Worm (Caenorhabditis elegans) whole organism, young adult: Measurements from ENCODE around the gene ZK673.6.
A peak's percentile ranks its signal among the peaks of the same experiment; 100 is the strongest.

Experiments
- C06A6.2 ChIP-seq: fragments of 200-800 bp; sonication (Bioruptor generic); conservative IDR thresholded peaks from 2 replicates; pipeline ENCODE4 v1.3.6; 2022; ENCODE audit warnings: missing genetic modification characterization, missing compliant biosample characterization
- F10E7.11 ChIP-seq: sonication (generic microtip); optimal IDR thresholded peaks from 2 replicates; lab custom pipeline; 2017; ENCODE audit warnings: mild to moderate bottlenecking, missing genetic modification characterization, moderate library complexity, missing compliant biosample characterization
- F22D6.2 ChIP-seq: sonication (generic microtip); optimal IDR thresholded peaks from 2 replicates; lab custom pipeline; 2016; ENCODE audit warnings: mild to moderate bottlenecking, missing genetic modification characterization, missing compliant biosample characterization
- F33H1.4 ChIP-seq: fragments of 200-800 bp; sonication (Bioruptor generic); IDR thresholded peaks from 2 replicates; pipeline ENCODE4 v1.3.6; 2022; ENCODE audit warnings: missing genetic modification reagents, missing genetic modification characterization, missing compliant biosample characterization
- F39B2.1 ChIP-seq: fragments of 200-800 bp; sonication (Bioruptor generic); IDR thresholded peaks from 2 replicates; pipeline ENCODE4 v1.3.6; 2022; ENCODE audit warnings: missing genetic modification reagents, missing genetic modification characterization, missing compliant biosample characterization
- F49E8.2 ChIP-seq: sonication (generic microtip); optimal IDR thresholded peaks from 3 replicates; lab custom pipeline; 2017; ENCODE audit warnings: missing genetic modification characterization, mild to moderate bottlenecking, missing compliant biosample characterization, antibody characterized with exemption, moderate library complexity; ENCODE audit not compliant: insufficient read depth
- F52B5.7 ChIP-seq: sonication (generic microtip); optimal IDR thresholded peaks from 2 replicates; lab custom pipeline; 2016; ENCODE audit warnings: mild to moderate bottlenecking, missing genetic modification characterization, missing compliant biosample characterization
- F57A8.1 ChIP-seq: fragments of 200-800 bp; sonication (Bioruptor generic); optimal IDR thresholded peaks from 2 replicates; lab custom pipeline; 2018; ENCODE audit warnings: mild to moderate bottlenecking, missing genetic modification characterization, moderate library complexity, missing compliant biosample characterization
- T26A5.8 ChIP-seq: sonication (generic microtip); optimal IDR thresholded peaks from 2 replicates; lab custom pipeline; 2016; ENCODE audit warnings: missing genetic modification characterization, missing compliant biosample characterization
- Y53G8AR.9 ChIP-seq: fragments of 200-800 bp; sonication (Bioruptor generic); conservative IDR thresholded peaks from 2 replicates; pipeline ENCODE4 v1.3.6; 2022; ENCODE audit warnings: missing genetic modification reagents, missing genetic modification characterization, missing compliant biosample characterization
- Y56A3A.18 ChIP-seq: fragments of 200-800 bp; sonication (Bioruptor generic); IDR thresholded peaks from 2 replicates; pipeline ENCODE4 v1.3.6; 2022; ENCODE audit warnings: missing genetic modification reagents, missing genetic modification characterization, missing compliant biosample characterization
- athp-1 ChIP-seq: sonication (generic microtip); optimal IDR thresholded peaks from 2 replicates; lab custom pipeline; 2017; ENCODE audit warnings: mild to moderate bottlenecking, missing genetic modification characterization, missing compliant biosample characterization
- attf-3 ChIP-seq: fragments of 200-800 bp; sonication (Bioruptor generic); conservative IDR thresholded peaks from 2 replicates; pipeline ENCODE4 v1.3.6; 2022; ENCODE audit warnings: missing genetic modification reagents, missing genetic modification characterization, missing compliant biosample characterization
- bed-1 ChIP-seq: fragments of 200-800 bp; sonication (Bioruptor generic); IDR thresholded peaks from 2 replicates; pipeline ENCODE4 v1.3.6; 2022; ENCODE audit warnings: missing genetic modification reagents, missing genetic modification characterization, missing compliant biosample characterization
- bed-2 ChIP-seq: fragments of 200-800 bp; sonication (Bioruptor generic); IDR thresholded peaks from 2 replicates; pipeline ENCODE4 v1.3.6; 2022; ENCODE audit warnings: missing genetic modification reagents, missing genetic modification characterization, missing compliant biosample characterization
- cebp-1 ChIP-seq, 2 experiments: fragments of 200-800 bp in 1 of 2; sonication (Bioruptor generic) in 1 of 2; sonication (generic microtip) in 1 of 2; IDR thresholded peaks in 1 of 2; optimal IDR thresholded peaks in 1 of 2; 2 replicates each; pipeline versions ENCODE4 v1.3.6 to Lab custom; 2017 to 2022; ENCODE audit warnings: missing compliant biosample characterization in 2 of 2, missing genetic modification characterization in 2 of 2, mild to moderate bottlenecking in 1 of 2, missing genetic modification reagents in 1 of 2, moderate library complexity in 1 of 2
- ceh-40 ChIP-seq: fragments of 200-800 bp; sonication (Bioruptor generic); IDR thresholded peaks from 2 replicates; pipeline ENCODE4 v1.3.6; 2022; ENCODE audit warnings: missing genetic modification characterization, missing compliant biosample characterization
- die-1 ChIP-seq: sonication (generic microtip); optimal IDR thresholded peaks from 2 replicates; lab custom pipeline; 2016; ENCODE audit warnings: missing genotype, mild to moderate bottlenecking, missing genetic modification characterization, missing compliant biosample characterization
- dpl-1 ChIP-seq: fragments of 150-350 bp; optimal IDR thresholded peaks from 2 replicates; lab custom pipeline; 2014; ENCODE audit warnings: missing biosample characterization, missing genetic modification reagents, missing genetic modification characterization
- him-1 ChIP-seq: sonication (generic microtip); optimal IDR thresholded peaks from 2 replicates; lab custom pipeline; 2016; ENCODE audit warnings: missing genotype, missing genetic modification reagents, missing genetic modification characterization, missing compliant biosample characterization
- lag-1 ChIP-seq: fragments of 200-800 bp; sonication (Bioruptor generic); IDR thresholded peaks from 2 replicates; pipeline ENCODE4 v1.3.6; 2022; ENCODE audit warnings: missing genetic modification reagents, missing genetic modification characterization, missing compliant biosample characterization
- lin-35 ChIP-seq, 3 experiments: fragments of 150-350 bp in 2 of 3; sonication (generic microtip) in 1 of 3; optimal IDR thresholded peaks; 2 replicates each; lab custom pipeline; 2014 to 2018; ENCODE audit warnings: missing biosample characterization in 3 of 3, missing genetic modification characterization in 3 of 3, missing genetic modification reagents in 3 of 3
- lsl-1 ChIP-seq: fragments of 200-800 bp; sonication (Bioruptor generic); optimal IDR thresholded peaks from 2 replicates; lab custom pipeline; 2018; ENCODE audit warnings: mild to moderate bottlenecking, missing genetic modification characterization, moderate library complexity, missing compliant biosample characterization
- madf-10 ChIP-seq: sonication (generic microtip); optimal IDR thresholded peaks from 2 replicates; lab custom pipeline; 2016; ENCODE audit warnings: mild to moderate bottlenecking, missing genetic modification characterization, missing compliant biosample characterization
- madf-3 ChIP-seq: fragments of 200-800 bp; sonication (Bioruptor generic); IDR thresholded peaks from 2 replicates; pipeline ENCODE4 v1.3.6; 2022; ENCODE audit warnings: missing genetic modification reagents, missing genetic modification characterization, missing compliant biosample characterization
- madf-6 ChIP-seq: fragments of 200-800 bp; sonication (Bioruptor generic); IDR thresholded peaks from 2 replicates; pipeline ENCODE4 v1.3.6; 2022; ENCODE audit warnings: missing genetic modification reagents, missing genetic modification characterization, missing compliant biosample characterization
- madf-8 ChIP-seq: fragments of 200-800 bp; sonication (Bioruptor generic); conservative IDR thresholded peaks from 2 replicates; pipeline ENCODE4 v1.3.6; 2022; ENCODE audit warnings: missing genetic modification reagents, missing genetic modification characterization, missing compliant biosample characterization
- mcd-1 ChIP-seq: fragments of 200-800 bp; sonication (Bioruptor generic); IDR thresholded peaks from 2 replicates; pipeline ENCODE4 v1.3.6; 2022; ENCODE audit warnings: missing genetic modification reagents, missing genetic modification characterization, missing compliant biosample characterization
- mel-28 ChIP-seq: sonication (generic microtip); optimal IDR thresholded peaks from 2 replicates; lab custom pipeline; 2016; ENCODE audit warnings: borderline replicate concordance, mild to moderate bottlenecking, missing genetic modification characterization, missing compliant biosample characterization
- nfyb-1 ChIP-seq: fragments of 200-800 bp; sonication (Bioruptor generic); IDR thresholded peaks from 2 replicates; pipeline ENCODE4 v1.3.6; 2022; ENCODE audit warnings: missing genetic modification reagents, missing genetic modification characterization, missing compliant biosample characterization
- nhr-80 ChIP-seq: sonication (generic microtip); optimal IDR thresholded peaks from 2 replicates; lab custom pipeline; 2016; ENCODE audit warnings: missing genetic modification characterization, missing compliant biosample characterization
- pbrm-1 ChIP-seq: fragments of 200-800 bp; sonication (Bioruptor generic); IDR thresholded peaks from 2 replicates; pipeline ENCODE4 v1.3.6; 2022; ENCODE audit warnings: missing genetic modification reagents, missing genetic modification characterization, missing compliant biosample characterization
- rcor-1 ChIP-seq: fragments of 200-800 bp; sonication (Bioruptor generic); IDR thresholded peaks from 2 replicates; pipeline ENCODE4 v1.3.6; 2022; ENCODE audit warnings: missing genetic modification reagents, missing genetic modification characterization, missing compliant biosample characterization
- rpc-1 ChIP-seq, 2 experiments: fragments of 150-350 bp in 1 of 2; sonication (generic microtip) in 1 of 2; optimal IDR thresholded peaks; 2 replicates each; lab custom pipeline; 2014 to 2018; ENCODE audit warnings: missing biosample characterization in 1 of 2, missing genetic modification characterization in 1 of 2, missing genetic modification reagents in 1 of 2, missing genotype in 1 of 2
- sdz-38 ChIP-seq: sonication (generic microtip); optimal IDR thresholded peaks from 2 replicates; lab custom pipeline; 2016; ENCODE audit warnings: missing genotype, missing genetic modification characterization, missing compliant biosample characterization
- snpc-4 ChIP-seq, 5 experiments: fragments of 150-350 bp in 1 of 5; sonication (generic microtip) in 4 of 5; optimal IDR thresholded peaks; 2 replicates each; lab custom pipeline; 2014 to 2018; ENCODE audit warnings: missing genetic modification characterization in 5 of 5, missing biosample characterization in 3 of 5, antibody characterized with exemption in 2 of 5, mild to moderate bottlenecking in 2 of 5, missing compliant biosample characterization in 2 of 5, missing genotype in 2 of 5, moderate library complexity in 2 of 5, missing genetic modification reagents in 1 of 5
- somi-1 ChIP-seq: fragments of 200-800 bp; sonication (Bioruptor generic); optimal IDR thresholded peaks from 2 replicates; lab custom pipeline; 2018; ENCODE audit warnings: mild to moderate bottlenecking, missing genetic modification characterization, missing compliant biosample characterization
- tbx-9 ChIP-seq: sonication (generic microtip); optimal IDR thresholded peaks from 2 replicates; lab custom pipeline; 2016; ENCODE audit warnings: borderline replicate concordance, missing genetic modification characterization, inconsistent platforms, missing compliant biosample characterization
- unc-62 ChIP-seq: fragments of 150-350 bp; optimal IDR thresholded peaks from 2 replicates; lab custom pipeline; 2014; ENCODE audit warnings: missing biosample characterization, missing genetic modification reagents, missing genetic modification characterization
- xnd-1 ChIP-seq: sonication (generic microtip); optimal IDR thresholded peaks from 2 replicates; lab custom pipeline; 2016; ENCODE audit warnings: missing genotype, missing genetic modification reagents, missing genetic modification characterization, missing compliant biosample characterization
- zfh-2 ChIP-seq: fragments of 200-800 bp; sonication (Bioruptor generic); conservative IDR thresholded peaks from 2 replicates; pipeline ENCODE4 v1.3.6; 2022; ENCODE audit warnings: missing genetic modification reagents, missing genetic modification characterization, missing compliant biosample characterization
- ztf-25 ChIP-seq: fragments of 200-800 bp; sonication (Bioruptor generic); IDR thresholded peaks from 2 replicates; pipeline ENCODE4 v1.3.6; 2022; ENCODE audit warnings: missing genetic modification reagents, missing genetic modification characterization, missing compliant biosample characterization
- ztf-26 ChIP-seq: sonication (generic microtip); optimal IDR thresholded peaks from 2 replicates; lab custom pipeline; 2017; ENCODE audit warnings: missing genetic modification characterization, missing compliant biosample characterization
- ztf-6 ChIP-seq: fragments of 200-800 bp; sonication (Bioruptor generic); IDR thresholded peaks from 2 replicates; pipeline ENCODE4 v1.3.6; 2022; ENCODE audit warnings: missing genetic modification reagents, missing genetic modification characterization, missing compliant biosample characterization

ZK673.6 gene

DNA sequence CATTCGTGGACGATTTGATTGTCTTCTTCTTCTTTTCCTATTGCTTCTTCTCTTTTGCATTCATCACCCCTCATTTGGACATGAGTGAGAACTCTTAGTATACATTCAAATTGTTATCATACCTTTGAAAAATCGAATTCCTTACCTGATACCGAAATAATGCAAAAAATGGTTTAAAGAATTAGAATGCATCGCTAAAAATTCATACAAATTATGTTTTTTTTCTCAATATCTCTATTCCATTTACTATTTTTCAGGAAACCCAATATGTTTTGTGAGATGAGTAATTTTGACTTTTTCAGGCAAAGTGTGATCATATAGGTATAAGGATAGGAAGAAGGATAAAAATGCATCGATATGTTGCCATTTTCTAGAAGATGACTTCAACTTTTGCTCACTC lies 7.2 kb downstream of the ZK673.6 start, which contains the start of gene ZK673.11:
ZK673.11 (plus strand) TSS at position 301 of the 400 bp plus-strand sequence.
- no peak for TF ChIP-seq zfh-2 (GFP tag; lab: Robert Waterston, UW)
- TF ChIP-seq rpc-1 (optimal IDR thresholded peaks at IDR 0.05; lab: Kevin White, UChicago) = no peak
- no peak for TF ChIP-seq rpc-1 (tag; optimal IDR thresholded peaks at IDR 0.05; lab: Kevin White, UChicago)
- no peak for TF ChIP-seq rcor-1 (GFP tag; lab: Robert Waterston, UW)
- TF ChIP-seq, all 124 proteins: peak for 0

DNA sequence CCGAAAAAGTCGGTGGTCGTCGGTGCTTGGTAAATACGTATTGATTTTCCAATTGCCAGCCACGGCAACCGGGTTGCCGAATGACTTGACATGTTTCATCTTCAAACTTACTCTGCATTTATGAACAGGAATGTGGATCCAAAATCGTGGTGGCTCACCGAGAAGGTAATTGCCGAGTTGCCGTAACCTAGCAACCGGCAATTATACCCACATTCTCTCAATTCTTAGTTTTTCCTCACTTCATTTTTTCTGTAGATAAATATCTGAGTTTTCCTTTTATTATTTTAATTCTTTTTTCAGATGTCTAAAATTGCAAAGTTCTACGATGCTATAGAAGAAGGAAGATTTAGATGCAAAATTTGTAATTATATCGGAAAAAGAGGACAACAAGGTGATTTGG lies 11.5 kb downstream of the ZK673.6 start, which contains the start of gene ZK673.4:
ZK673.4 (plus strand) TSS at position 301 of the 400 bp plus-strand sequence.
- no peak for TF ChIP-seq F22D6.2 (tag; lab: Kevin White, UChicago)
- no peak for TF ChIP-seq somi-1
- TF ChIP-seq bed-2 (GFP tag; lab: Robert Waterston, UW) = no peak
- no peak for TF ChIP-seq bed-1
- TF ChIP-seq mcd-1 (GFP tag; lab: Robert Waterston, UW) = 0 out of 2 replicates have a peak, but pooled peaks have one; percentile 22
- no peak for TF ChIP-seq madf-3 (GFP tag; lab: Robert Waterston, UW)

DNA sequence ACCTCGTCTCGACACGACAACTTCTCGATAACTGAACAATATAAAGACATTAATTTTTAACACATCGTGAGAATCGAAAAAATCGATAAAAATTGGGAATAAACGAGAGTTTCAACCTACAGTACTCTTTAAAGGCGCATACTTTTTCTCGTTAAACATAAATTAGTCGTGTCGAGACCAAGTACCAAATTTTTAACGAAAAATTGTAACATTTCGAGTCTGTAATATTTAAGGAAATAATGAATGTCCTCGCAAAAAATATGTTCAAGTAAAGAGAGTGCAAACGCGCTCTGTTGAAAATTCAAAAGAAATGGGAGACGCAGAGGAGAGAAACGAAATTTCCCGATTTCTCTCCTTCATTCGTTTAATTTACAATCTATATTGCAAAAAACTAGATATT lies 13.8 kb downstream of the ZK673.6 start:
- no peak for TF ChIP-seq attf-3 (GFP tag; lab: Robert Waterston, UW)
- no peak for TF ChIP-seq F33H1.4 (GFP tag; lab: Robert Waterston, UW)
- TF ChIP-seq F39B2.1 (GFP tag; lab: Robert Waterston, UW) = no peak
- TF ChIP-seq F52B5.7 = no peak
- peak; percentile 66; the same call in 1 of the 2 replicates for TF ChIP-seq nfyb-1 (GFP tag; lab: Robert Waterston, UW)
- TF ChIP-seq mel-28 (tag; lab: Kevin White, UChicago) = peak; percentile 68
- TF ChIP-seq ztf-26 (tag; lab: Kevin White, UChicago) = peak; percentile 82
- no peak for TF ChIP-seq lsl-1
- TF ChIP-seq xnd-1 (tag; lab: Kevin White, UChicago) = no peak
- TF ChIP-seq F57A8.1 (GFP tag; lab: Kevin White, UChicago) = no peak
- no peak for TF ChIP-seq die-1 (tag; lab: Kevin White, UChicago)
- peak; percentile 49 for TF ChIP-seq athp-1 (tag; lab: Kevin White, UChicago)
- TF ChIP-seq C06A6.2 (GFP tag; lab: Robert Waterston, UW) = 0 out of 2 replicates have a peak, but pooled peaks have one; percentile 22
- peak in 1 of 3 experiments; percentile 61 for TF ChIP-seq lin-35 (GFP tag; optimal IDR thresholded peaks at IDR 0.05; lab: Kevin White, UChicago)
- peak; percentile 26 for TF ChIP-seq him-1
- TF ChIP-seq F49E8.2 (tag; lab: Kevin White, UChicago) = no peak
- peak; percentile 8; the same call in 1 of the 2 replicates for TF ChIP-seq cebp-1 (GFP tag; IDR thresholded peaks at IDR 0.05; lab: Robert Waterston, UW)
- TF ChIP-seq cebp-1 (tag; optimal IDR thresholded peaks at IDR 0.05; lab: Kevin White, UChicago) = peak; percentile 63
- TF ChIP-seq nhr-80 (tag; lab: Kevin White, UChicago) = no peak
- no peak for TF ChIP-seq ztf-6
- TF ChIP-seq F10E7.11 (tag; lab: Kevin White, UChicago) = no peak
- TF ChIP-seq ztf-25 (GFP tag; lab: Robert Waterston, UW) = no peak
- no peak for TF ChIP-seq dpl-1 (GFP tag; lab: Kevin White, UChicago)
- TF ChIP-seq tbx-9 (tag; lab: Kevin White, UChicago) = no peak
- no peak for TF ChIP-seq unc-62 (GFP tag; lab: Kevin White, UChicago)
- no peak for TF ChIP-seq ceh-40 (GFP tag; lab: Robert Waterston, UW)
- no peak for TF ChIP-seq lag-1 (GFP tag; lab: Robert Waterston, UW)
- TF ChIP-seq Y53G8AR.9 = no peak
- peak; percentile 5; the same call in 1 of the 2 replicates for TF ChIP-seq Y56A3A.18 (GFP tag; lab: Robert Waterston, UW)
- TF ChIP-seq mcd-1 (GFP tag; lab: Robert Waterston, UW) = peak; percentile 64
- TF ChIP-seq snpc-4 (GFP tag; optimal IDR thresholded peaks at IDR 0.05; lab: Kevin White, UChicago) = no peak
- no peak for TF ChIP-seq snpc-4 (tag; optimal IDR thresholded peaks at IDR 0.05; lab: Kevin White, UChicago)
- no peak for TF ChIP-seq T26A5.8 (tag; lab: Kevin White, UChicago)
- TF ChIP-seq madf-8 = no peak
- TF ChIP-seq madf-10 (tag; lab: Kevin White, UChicago) = peak; percentile 1
- TF ChIP-seq madf-6 (GFP tag; lab: Robert Waterston, UW) = peak; percentile 34; the same call in 1 of the 2 replicates
- no peak for TF ChIP-seq pbrm-1 (GFP tag; lab: Robert Waterston, UW)
- TF ChIP-seq sdz-38 (tag; lab: Kevin White, UChicago) = no peak
